Worm (Caenorhabditis elegans) whole organism, young adult: ENCODE results near the gene gtl-2.

Source experiments
- B0035.1 ChIP-seq: sonication (generic microtip); optimal IDR thresholded peaks from 2 replicates; lab custom pipeline; 2016; ENCODE audit warnings: missing genetic modification characterization, mild to moderate bottlenecking, missing compliant biosample characterization, missing genotype, missing genetic modification reagents
- C17E4.6 ChIP-seq: fragments of 200-800 bp; sonication (Bioruptor generic); IDR thresholded peaks from 2 replicates; pipeline ENCODE4 v1.3.6; 2022; ENCODE audit warnings: missing genetic modification reagents, missing genetic modification characterization, missing compliant biosample characterization
- F33H1.4 ChIP-seq: fragments of 200-800 bp; sonication (Bioruptor generic); IDR thresholded peaks from 2 replicates; pipeline ENCODE4 v1.3.6; 2022; ENCODE audit warnings: missing genetic modification reagents, missing genetic modification characterization, missing compliant biosample characterization
- F57C9.4 ChIP-seq: sonication (generic microtip); optimal IDR thresholded peaks from 2 replicates; lab custom pipeline; 2017; ENCODE audit warnings: mild to moderate bottlenecking, missing genetic modification characterization, missing compliant biosample characterization
- T07F8.4 ChIP-seq: sonication (generic microtip); optimal IDR thresholded peaks from 2 replicates; lab custom pipeline; 2016; ENCODE audit warnings: mild to moderate bottlenecking, missing genetic modification characterization, moderate library complexity, missing compliant biosample characterization
- T26A5.8 ChIP-seq: sonication (generic microtip); optimal IDR thresholded peaks from 2 replicates; lab custom pipeline; 2016; ENCODE audit warnings: missing genetic modification characterization, missing compliant biosample characterization
- Y53G8AR.9 ChIP-seq: fragments of 200-800 bp; sonication (Bioruptor generic); conservative IDR thresholded peaks from 2 replicates; pipeline ENCODE4 v1.3.6; 2022; ENCODE audit warnings: missing genetic modification reagents, missing genetic modification characterization, missing compliant biosample characterization
- Y56A3A.18 ChIP-seq: fragments of 200-800 bp; sonication (Bioruptor generic); IDR thresholded peaks from 2 replicates; pipeline ENCODE4 v1.3.6; 2022; ENCODE audit warnings: missing genetic modification reagents, missing genetic modification characterization, missing compliant biosample characterization
- Y79H2A.3 ChIP-seq: fragments of 200-800 bp; sonication (Bioruptor generic); conservative IDR thresholded peaks from 2 replicates; pipeline ENCODE4 v1.3.6; 2022; ENCODE audit warnings: missing genetic modification reagents, missing genetic modification characterization, missing compliant biosample characterization
- akir-1 ChIP-seq: fragments of 200-800 bp; sonication (Bioruptor generic); optimal IDR thresholded peaks from 2 replicates; lab custom pipeline; 2018; ENCODE audit warnings: mild to moderate bottlenecking, missing genetic modification characterization, moderate library complexity, missing compliant biosample characterization
- aptf-2 ChIP-seq: fragments of 200-800 bp; sonication (Bioruptor generic); conservative IDR thresholded peaks from 2 replicates; pipeline ENCODE4 v1.3.6; 2022; ENCODE audit warnings: missing genetic modification reagents, missing genetic modification characterization, missing compliant biosample characterization
- aptf-3 ChIP-seq: fragments of 200-800 bp; sonication (Bioruptor generic); IDR thresholded peaks from 2 replicates; pipeline ENCODE4 v1.3.6; 2022; ENCODE audit warnings: missing genetic modification characterization, missing compliant biosample characterization
- athp-1 ChIP-seq: sonication (generic microtip); optimal IDR thresholded peaks from 2 replicates; lab custom pipeline; 2017; ENCODE audit warnings: mild to moderate bottlenecking, missing genetic modification characterization, missing compliant biosample characterization
- attf-3 ChIP-seq: fragments of 200-800 bp; sonication (Bioruptor generic); conservative IDR thresholded peaks from 2 replicates; pipeline ENCODE4 v1.3.6; 2022; ENCODE audit warnings: missing genetic modification reagents, missing genetic modification characterization, missing compliant biosample characterization
- cebp-2 ChIP-seq: fragments of 200-800 bp; sonication (Bioruptor generic); IDR thresholded peaks from 2 replicates; pipeline ENCODE4 v1.3.6; 2022; ENCODE audit warnings: missing genetic modification characterization, missing compliant biosample characterization
- ceh-100 ChIP-seq: fragments of 200-800 bp; sonication (Bioruptor generic); IDR thresholded peaks from 2 replicates; pipeline ENCODE4 v1.3.6; 2022; ENCODE audit warnings: missing genetic modification reagents, missing genetic modification characterization, missing compliant biosample characterization
- ceh-40 ChIP-seq: fragments of 200-800 bp; sonication (Bioruptor generic); IDR thresholded peaks from 2 replicates; pipeline ENCODE4 v1.3.6; 2022; ENCODE audit warnings: missing genetic modification characterization, missing compliant biosample characterization
- die-1 ChIP-seq: sonication (generic microtip); optimal IDR thresholded peaks from 2 replicates; lab custom pipeline; 2016; ENCODE audit warnings: missing genotype, mild to moderate bottlenecking, missing genetic modification characterization, missing compliant biosample characterization
- dox-1 ChIP-seq: fragments of 200-800 bp; sonication (Bioruptor generic); IDR thresholded peaks from 2 replicates; pipeline ENCODE4 v1.3.6; 2022; ENCODE audit warnings: missing genetic modification reagents, missing genetic modification characterization, missing compliant biosample characterization
- dpff-1 ChIP-seq: sonication (generic microtip); optimal IDR thresholded peaks from 2 replicates; lab custom pipeline; 2017; ENCODE audit warnings: mild to moderate bottlenecking, missing genetic modification characterization, missing compliant biosample characterization
- egl-18 ChIP-seq: fragments of 200-800 bp; sonication (Bioruptor generic); IDR thresholded peaks from 2 replicates; pipeline ENCODE4 v1.3.6; 2022; ENCODE audit warnings: missing genetic modification reagents, missing genetic modification characterization, missing compliant biosample characterization
- egrh-3 ChIP-seq: fragments of 200-800 bp; sonication (Bioruptor generic); IDR thresholded peaks from 2 replicates; pipeline ENCODE4 v1.3.6; 2022; ENCODE audit warnings: missing genetic modification reagents, missing genetic modification characterization, missing compliant biosample characterization
- lin-54 ChIP-seq: fragments of 200-800 bp; sonication (Bioruptor generic); optimal IDR thresholded peaks from 2 replicates; lab custom pipeline; 2018; ENCODE audit warnings: mild to moderate bottlenecking, missing genetic modification characterization, missing compliant biosample characterization
- lsl-1 ChIP-seq: fragments of 200-800 bp; sonication (Bioruptor generic); optimal IDR thresholded peaks from 2 replicates; lab custom pipeline; 2018; ENCODE audit warnings: mild to moderate bottlenecking, missing genetic modification characterization, moderate library complexity, missing compliant biosample characterization
- madf-8 ChIP-seq: fragments of 200-800 bp; sonication (Bioruptor generic); conservative IDR thresholded peaks from 2 replicates; pipeline ENCODE4 v1.3.6; 2022; ENCODE audit warnings: missing genetic modification reagents, missing genetic modification characterization, missing compliant biosample characterization
- mel-28 ChIP-seq: sonication (generic microtip); optimal IDR thresholded peaks from 2 replicates; lab custom pipeline; 2016; ENCODE audit warnings: borderline replicate concordance, mild to moderate bottlenecking, missing genetic modification characterization, missing compliant biosample characterization
- mxl-1 ChIP-seq: sonication (generic microtip); optimal IDR thresholded peaks from 2 replicates; lab custom pipeline; 2016; ENCODE audit warnings: missing genetic modification characterization, missing compliant biosample characterization
- nfya-1 ChIP-seq: sonication (generic microtip); optimal IDR thresholded peaks from 2 replicates; lab custom pipeline; 2017; ENCODE audit warnings: antibody characterized with exemption, missing compliant biosample characterization, missing genetic modification characterization, borderline replicate concordance; ENCODE audit not compliant: insufficient read depth
- nfya-2 ChIP-seq: fragments of 200-800 bp; sonication (Bioruptor generic); IDR thresholded peaks from 2 replicates; pipeline ENCODE4 v1.3.6; 2022; ENCODE audit warnings: missing genetic modification reagents, missing genetic modification characterization, missing compliant biosample characterization
- nhr-90 ChIP-seq: sonication (generic microtip); optimal IDR thresholded peaks from 2 replicates; lab custom pipeline; 2016; ENCODE audit warnings: missing genotype, mild to moderate bottlenecking, missing genetic modification characterization, missing compliant biosample characterization
- sptf-2 ChIP-seq: fragments of 200-800 bp; sonication (Bioruptor generic); optimal IDR thresholded peaks from 2 replicates; lab custom pipeline; 2018; ENCODE audit warnings: mild to moderate bottlenecking, missing genetic modification characterization, missing compliant biosample characterization
- unc-130 ChIP-seq: sonication (generic microtip); optimal IDR thresholded peaks from 2 replicates; lab custom pipeline; 2016; ENCODE audit warnings: missing genetic modification reagents, missing genetic modification characterization, missing compliant biosample characterization
- zim-3 ChIP-seq: sonication (generic microtip); optimal IDR thresholded peaks from 2 replicates; lab custom pipeline; 2017; ENCODE audit warnings: mild to moderate bottlenecking, missing genetic modification characterization, moderate library complexity, missing compliant biosample characterization
- ztf-25 ChIP-seq: fragments of 200-800 bp; sonication (Bioruptor generic); IDR thresholded peaks from 2 replicates; pipeline ENCODE4 v1.3.6; 2022; ENCODE audit warnings: missing genetic modification reagents, missing genetic modification characterization, missing compliant biosample characterization
- ztf-28 ChIP-seq: fragments of 200-800 bp; sonication (Bioruptor generic); IDR thresholded peaks from 2 replicates; pipeline ENCODE4 v1.3.6; 2022; ENCODE audit warnings: missing genetic modification reagents, missing genetic modification characterization, missing compliant biosample characterization
- ztf-6 ChIP-seq: fragments of 200-800 bp; sonication (Bioruptor generic); IDR thresholded peaks from 2 replicates; pipeline ENCODE4 v1.3.6; 2022; ENCODE audit warnings: missing genetic modification reagents, missing genetic modification characterization, missing compliant biosample characterization

The gtl-2 gene

ce11 chrIV:11273151-11273550 lies at the start of gene gtl-2:
gtl-2 (plus strand) TSS chrIV:11273451.
- no peak for TF ChIP-seq aptf-3
- TF ChIP-seq ceh-40: no peak
- TF ChIP-seq athp-1 (tag; lab: Kevin White, UChicago): no peak
- TF ChIP-seq C17E4.6 (GFP tag; lab: Robert Waterston, UW): no peak
- no peak for TF ChIP-seq lsl-1 (GFP tag; lab: Kevin White, UChicago)
- no peak for TF ChIP-seq nhr-90
- no peak for TF ChIP-seq ztf-6 (GFP tag; lab: Robert Waterston, UW)
- no peak for TF ChIP-seq die-1 (tag; lab: Kevin White, UChicago)
- no peak for TF ChIP-seq dpff-1 (tag; lab: Kevin White, UChicago)
- TF ChIP-seq T07F8.4: no peak
- no peak for TF ChIP-seq akir-1 (GFP tag; lab: Kevin White, UChicago)
- TF ChIP-seq Y79H2A.3 (GFP tag; lab: Robert Waterston, UW): no peak
- TF ChIP-seq mel-28: no peak
- TF ChIP-seq F57C9.4 (tag; lab: Kevin White, UChicago): no peak
- TF ChIP-seq aptf-2: no peak
- no peak for TF ChIP-seq nfya-2 (GFP tag; lab: Robert Waterston, UW)

- TF ChIP-seq Y56A3A.18 (GFP tag; lab: Robert Waterston, UW) (no peak), T26A5.8 (no peak), B0035.1 (tag; lab: Kevin White, UChicago) (no peak), nhr-90 (no peak), madf-8 (GFP tag; lab: Robert Waterston, UW) (no peak), sptf-2 (GFP tag; lab: Kevin White, UChicago) (no peak), ztf-28 (GFP tag; lab: Robert Waterston, UW) (no peak)
- TF ChIP-seq, all 124 proteins: peak for 0
Measured at ce11 chrIV:11223878-11224277, 49.4 kb upstream of the gtl-2 start, which contains the start of gene C29F4.3. C29F4.3 (minus strand) TSS chrIV:11223978.

ce11 chrIV:11225206-11225605 lies 48.0 kb upstream of the gtl-2 start, which contains the start of gene col-125:
col-125 (plus strand) TSS chrIV:11225506.
- TF ChIP-seq Y53G8AR.9 (GFP tag; lab: Robert Waterston, UW) (no peak), zim-3 (tag; lab: Kevin White, UChicago) (no peak), T07F8.4 (no peak), ztf-25 (GFP tag; lab: Robert Waterston, UW) (no peak), nfya-1 (tag; lab: Kevin White, UChicago) (no peak), mxl-1 (tag; lab: Kevin White, UChicago) (no peak), dpff-1 (tag; lab: Kevin White, UChicago) (no peak), ceh-100 (no peak)
- TF ChIP-seq, all 124 proteins: peak for 0

- 0 out of 2 replicates have a peak, but pooled peaks have one; percentile 5 for TF ChIP-seq cebp-2 (GFP tag; lab: Robert Waterston, UW)
- TF ChIP-seq egrh-3 (GFP tag; lab: Robert Waterston, UW): peak; percentile 96
Measured at ce11 chrIV:11225715-11226475, 47.4 kb upstream of the gtl-2 start.

ce11 chrIV:11226545-11226944 lies 46.7 kb upstream of the gtl-2 start:
- TF ChIP-seq lin-54 (GFP tag; lab: Kevin White, UChicago) (no peak), egl-18 (GFP tag; lab: Robert Waterston, UW) (no peak), dox-1 (GFP tag; lab: Robert Waterston, UW) (no peak), F33H1.4 (no peak), Y53G8AR.9 (GFP tag; lab: Robert Waterston, UW) (no peak), attf-3 (no peak), unc-130 (no peak), aptf-3 (no peak), lsl-1 (GFP tag; lab: Kevin White, UChicago) (no peak)
